Fruit fly (Drosophila melanogaster) whole organism, embryonic: Measurements from ENCODE around the gene Prp5.

Experiments used
- CG14965 ChIP-seq: fragments of 200-800 bp; sonication (Bioruptor generic); optimal IDR thresholded peaks from 2 replicates; lab custom pipeline; 2016; ENCODE audit warnings: missing biosample characterization, missing genetic modification characterization, borderline replicate concordance
- CG1647 ChIP-seq: fragments of 200-800 bp; sonication (Bioruptor generic); optimal IDR thresholded peaks from 3 replicates; lab custom pipeline; 2016; ENCODE audit warnings: missing biosample characterization, missing genetic modification characterization
- CG3065 ChIP-seq: fragments of 200-800 bp; sonication (Bioruptor generic); optimal IDR thresholded peaks from 2 replicates; lab custom pipeline; 2016; ENCODE audit warnings: missing biosample characterization, missing genetic modification characterization
- Hmx ChIP-seq: fragments of 200-800 bp; sonication (Bioruptor generic); optimal IDR thresholded peaks from 2 replicates; lab custom pipeline; 2016; ENCODE audit warnings: missing biosample characterization, missing genetic modification characterization
- cwo ChIP-seq: fragments of 200-800 bp; sonication (Bioruptor generic); optimal IDR thresholded peaks from 3 replicates; lab custom pipeline; 2017; ENCODE audit warnings: missing biosample characterization, missing genetic modification characterization, mild to moderate bottlenecking, moderate library complexity, missing genetic modification reagents
- hb ChIP-seq: fragments of 200-800 bp; sonication (Bioruptor generic); IDR thresholded peaks from 3 replicates; pipeline ENCODE4 v1.3.6; 2022; ENCODE audit warnings: missing biosample characterization, missing genetic modification characterization; ENCODE audit not compliant: partially characterized antibody

DNA sequence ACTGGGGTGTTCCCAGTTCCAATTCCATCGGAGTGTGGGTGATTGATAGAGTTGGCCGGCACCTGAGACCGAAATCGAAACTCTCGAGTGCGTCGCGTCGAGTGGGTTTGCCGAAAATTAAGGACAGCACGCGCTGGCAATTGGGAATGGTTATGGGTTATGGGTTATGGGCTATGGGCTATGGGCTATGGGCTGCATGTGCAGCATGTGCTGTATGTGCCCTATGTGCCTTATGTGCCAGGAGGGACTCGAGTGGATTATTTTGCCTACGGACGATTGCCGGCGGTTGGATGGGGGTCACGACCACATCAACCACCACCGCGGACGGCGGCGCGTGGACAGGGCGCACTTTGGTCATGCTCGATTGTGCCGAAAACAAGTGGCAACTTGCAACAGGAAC is 25.1 kb downstream of the Prp5 start:
- TF ChIP-seq cwo (GFP tag; lab: Kevin White, UChicago) (no peak), CG3065 (GFP tag; lab: Kevin White, UChicago) (no peak), CG14965 (no peak), CG1647 (no peak), Hmx (no peak), hb (GFP tag; lab: Robert Waterston, UW) (no peak)
